Worm (Caenorhabditis elegans) whole organism, L4/young adult: ENCODE results near the gene F43C9.2.

Experiments
- W03F9.2 ChIP-seq: fragments of 150-350 bp; optimal IDR thresholded peaks from 2 replicates; lab custom pipeline; 2014; ENCODE audit warnings: missing biosample characterization, missing genetic modification characterization
- dao-5 ChIP-seq: sonication (generic microtip); optimal IDR thresholded peaks from 2 replicates; lab custom pipeline; 2016; ENCODE audit warnings: missing genotype, missing genetic modification characterization, moderate library complexity, missing compliant biosample characterization
- him-1 ChIP-seq: sonication (generic microtip); optimal IDR thresholded peaks from 2 replicates; lab custom pipeline; 2016; ENCODE audit warnings: missing genotype, missing genetic modification reagents, missing genetic modification characterization, missing compliant biosample characterization

The F43C9.2 gene

DNA sequence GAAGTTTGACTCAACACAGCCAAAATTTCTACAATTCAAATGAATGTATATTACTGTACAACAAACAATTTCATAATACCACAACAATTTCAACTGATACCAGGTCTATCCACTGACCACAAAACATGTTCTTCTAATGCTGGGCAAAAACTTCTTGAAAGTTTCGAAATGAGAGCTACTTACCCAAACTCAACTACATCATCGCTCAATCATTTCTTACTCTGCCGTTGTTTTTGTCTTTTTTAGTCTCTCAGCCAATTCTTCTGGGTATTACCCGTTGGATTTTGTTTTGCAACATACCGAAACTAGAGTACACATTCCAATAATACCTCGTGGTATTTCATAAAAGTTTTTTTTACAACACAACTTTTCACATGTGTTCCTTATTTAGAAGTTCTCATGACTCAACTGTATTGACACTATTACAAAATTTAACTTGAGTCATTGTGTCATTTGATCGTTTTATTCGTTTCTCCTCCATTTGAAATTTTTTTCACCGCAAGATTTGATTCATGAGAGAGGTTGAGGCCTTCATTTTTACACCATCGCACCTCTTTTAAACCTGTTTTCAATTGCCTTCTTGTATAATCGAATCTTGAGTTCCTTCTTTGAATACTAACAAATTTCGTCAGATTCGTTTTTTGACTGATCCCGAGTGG lies at the start of gene F43C9.2:
TSS of gene F43C9.2 (plus strand) at position 497 of the 659 bp plus-strand sequence.
- TF ChIP-seq him-1 (tag; lab: Kevin White, UChicago) (no peak), dao-5 (tag; lab: Kevin White, UChicago) (no peak), W03F9.2 (tag; lab: Kevin White, UChicago) (no peak)

- TF ChIP-seq W03F9.2 (tag; lab: Kevin White, UChicago) (no peak), him-1 (tag; lab: Kevin White, UChicago) (no peak), dao-5 (tag; lab: Kevin White, UChicago) (no peak)
Measured at ce11 chrX:4740630-4741029, 42.8 kb upstream of the F43C9.2 start.

DNA sequence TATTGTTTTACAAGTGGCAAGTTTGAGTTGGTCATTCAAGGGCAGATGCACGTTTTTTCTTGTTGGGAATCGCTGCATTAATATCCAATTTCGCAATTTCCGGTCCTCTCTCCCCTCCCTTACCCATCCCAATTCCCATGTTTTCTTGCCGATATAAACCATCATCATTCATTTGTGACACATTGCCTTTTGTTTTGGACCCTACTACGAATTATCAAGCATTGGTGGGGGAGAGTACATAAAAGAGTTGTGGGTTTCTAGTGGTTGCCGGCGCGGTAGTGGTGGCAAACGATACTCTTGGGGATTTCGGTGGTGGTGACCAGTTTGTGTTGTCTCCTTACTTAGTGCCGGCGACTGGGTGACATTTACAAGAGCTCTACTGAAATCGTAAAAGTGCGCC lies 41.1 kb upstream of the F43C9.2 start:
- TF ChIP-seq W03F9.2 (tag; lab: Kevin White, UChicago): no peak
- TF ChIP-seq dao-5 (tag; lab: Kevin White, UChicago): no peak
- no peak for TF ChIP-seq him-1 (tag; lab: Kevin White, UChicago)

- TF ChIP-seq him-1 (tag; lab: Kevin White, UChicago) (no peak), dao-5 (tag; lab: Kevin White, UChicago) (no peak), W03F9.2 (tag; lab: Kevin White, UChicago) (no peak)
Measured at ce11 chrX:4744037-4744436, 39.4 kb upstream of the F43C9.2 start.

DNA sequence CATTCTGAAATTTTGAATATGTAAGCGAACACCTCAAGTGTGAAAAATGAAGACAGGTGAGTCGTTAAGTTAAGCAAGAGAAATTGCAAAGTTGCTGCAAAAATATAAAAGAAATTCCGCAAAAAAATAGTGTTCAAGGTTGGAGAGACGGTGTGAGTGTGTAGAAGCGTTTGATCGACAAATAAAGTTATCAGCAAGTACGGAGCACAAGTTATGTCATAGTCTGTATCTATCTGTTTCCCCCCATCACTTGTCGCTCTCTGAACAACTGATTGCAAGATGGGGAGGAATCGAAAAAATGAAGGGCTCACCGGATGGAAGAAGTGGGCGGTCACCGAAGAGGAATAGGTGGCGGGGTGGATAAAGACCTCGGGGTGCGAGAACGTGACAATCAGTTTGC lies 34.3 kb upstream of the F43C9.2 start, which contains the start of gene lon-2:
TSS of gene lon-2 (minus strand) at position 4 of the 400 bp plus-strand sequence.
- TF ChIP-seq dao-5 (tag; lab: Kevin White, UChicago) (no peak), him-1 (tag; lab: Kevin White, UChicago) (no peak), W03F9.2 (tag; lab: Kevin White, UChicago) (no peak)

ce11 chrX:4754725-4755124 lies 28.7 kb upstream of the F43C9.2 start, which contains the start of gene C39E6.2:
TSS of gene C39E6.2 (minus strand) at chrX:4755118.
- TF ChIP-seq dao-5 (tag; lab: Kevin White, UChicago) (no peak), him-1 (tag; lab: Kevin White, UChicago) (no peak)

DNA sequence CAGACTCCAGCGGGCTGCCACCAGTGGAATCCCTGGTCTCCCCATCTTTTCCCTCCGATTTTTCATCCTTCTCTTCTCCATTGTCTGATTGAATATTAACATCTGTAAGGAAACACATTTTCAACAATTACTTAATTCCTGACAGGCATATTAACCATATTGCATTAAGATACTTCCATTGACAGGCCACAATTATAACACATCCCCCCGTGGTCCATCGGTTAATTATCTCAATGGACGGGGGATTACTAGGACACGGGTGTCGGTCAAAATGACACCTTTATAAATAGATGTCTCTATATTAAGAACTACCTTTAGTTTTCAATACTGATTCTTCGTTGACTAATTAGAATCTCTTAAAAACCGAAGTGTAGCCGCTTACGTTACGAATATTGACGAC lies 23.7 kb upstream of the F43C9.2 start:
- TF ChIP-seq him-1 (tag; lab: Kevin White, UChicago) (no peak), W03F9.2 (tag; lab: Kevin White, UChicago) (no peak), dao-5 (tag; lab: Kevin White, UChicago) (no peak)

- no peak for TF ChIP-seq him-1 (tag; lab: Kevin White, UChicago)
- TF ChIP-seq W03F9.2 (tag; lab: Kevin White, UChicago): no peak
- no peak for TF ChIP-seq dao-5 (tag; lab: Kevin White, UChicago)
Measured at ce11 chrX:4761540-4761939, 21.9 kb upstream of the F43C9.2 start, which contains the start of gene mls-2. TSS of gene mls-2 (minus strand) at chrX:4761640.

- no peak for TF ChIP-seq dao-5 (tag; lab: Kevin White, UChicago)
- no peak for TF ChIP-seq W03F9.2 (tag; lab: Kevin White, UChicago)
- no peak for TF ChIP-seq him-1 (tag; lab: Kevin White, UChicago)
Measured at ce11 chrX:4769885-4770284, 13.5 kb upstream of the F43C9.2 start, which contains the start of gene npr-1. TSS of gene npr-1 (minus strand) at chrX:4769985.

DNA sequence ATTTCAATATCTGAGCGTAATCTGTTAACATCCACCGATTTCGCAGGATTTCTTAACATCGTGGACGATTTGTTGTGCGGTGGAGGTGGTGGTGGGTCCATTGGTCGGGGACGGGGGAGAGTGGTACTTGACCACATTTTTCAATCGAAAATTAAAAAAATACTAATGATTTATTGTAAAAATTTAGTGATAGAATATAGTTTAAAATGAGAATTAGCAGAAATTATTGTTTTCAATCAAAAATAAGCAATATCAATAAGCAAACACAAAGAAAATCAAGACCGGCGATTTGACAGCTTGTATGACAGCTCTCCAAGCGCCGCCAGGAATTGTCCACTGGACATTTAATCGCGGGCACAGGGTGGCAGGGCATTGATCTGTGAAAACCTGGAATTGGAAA lies 1.2 kb upstream of the F43C9.2 start, which contains the start of gene hum-10:
TSS of gene hum-10 (minus strand) at position 101 of the 400 bp plus-strand sequence.
- no peak for TF ChIP-seq W03F9.2 (tag; lab: Kevin White, UChicago)
- TF ChIP-seq him-1 (tag; lab: Kevin White, UChicago): no peak
- TF ChIP-seq dao-5 (tag; lab: Kevin White, UChicago): no peak

- TF ChIP-seq him-1 (tag; lab: Kevin White, UChicago): no peak
- TF ChIP-seq dao-5 (tag; lab: Kevin White, UChicago): no peak
- no peak for TF ChIP-seq W03F9.2 (tag; lab: Kevin White, UChicago)
Measured at ce11 chrX:4784776-4785175, 1.4 kb downstream of the F43C9.2 start.

DNA sequence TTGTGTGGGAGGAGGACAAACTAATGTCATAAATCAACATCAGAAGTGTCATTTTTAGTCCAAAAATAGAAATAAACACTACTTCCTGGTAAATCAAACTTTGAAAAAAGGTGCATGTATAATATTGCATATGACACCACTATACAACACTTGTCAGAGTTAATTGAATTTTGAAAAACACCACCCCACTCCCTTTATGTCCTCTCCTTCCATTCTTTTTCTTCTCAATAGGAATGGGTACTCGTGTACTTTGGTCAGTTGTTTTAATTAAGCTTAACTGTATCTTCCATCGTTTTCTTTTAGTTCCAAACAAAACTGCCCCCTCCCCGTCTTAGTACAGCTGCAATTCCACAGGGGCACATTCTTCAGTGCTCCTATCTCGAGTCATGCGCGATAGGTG lies 4.1 kb downstream of the F43C9.2 start:
- TF ChIP-seq W03F9.2 (tag; lab: Kevin White, UChicago) (no peak), dao-5 (tag; lab: Kevin White, UChicago) (no peak)

DNA sequence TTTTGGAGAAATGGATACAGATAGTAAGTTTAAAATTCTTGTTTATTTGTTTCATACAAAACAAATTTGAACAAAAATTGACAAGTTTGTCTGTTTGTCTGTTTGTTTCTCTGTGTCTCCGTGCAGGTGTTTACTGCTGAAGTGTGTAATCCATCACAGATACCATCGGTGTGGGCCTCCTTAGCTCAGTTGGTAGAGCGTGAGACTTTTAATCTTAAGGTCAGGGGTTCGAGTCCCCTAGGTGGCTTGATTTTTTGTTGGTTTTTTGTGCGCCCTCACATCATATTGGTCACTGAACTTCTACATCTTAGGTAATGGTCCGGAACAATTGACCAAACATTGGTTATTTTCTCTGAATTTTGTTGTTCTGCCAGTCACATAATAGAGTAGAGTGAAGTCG lies 5.5 kb downstream of the F43C9.2 start:
- peak; percentile 6 for TF ChIP-seq W03F9.2 (tag; lab: Kevin White, UChicago)
- TF ChIP-seq dao-5 (tag; lab: Kevin White, UChicago): no peak

ce11 chrX:4790614-4791013 lies 7.2 kb downstream of the F43C9.2 start:
- TF ChIP-seq dao-5 (tag; lab: Kevin White, UChicago) (no peak), W03F9.2 (tag; lab: Kevin White, UChicago) (no peak), him-1 (tag; lab: Kevin White, UChicago) (no peak)
